Fruit fly (Drosophila melanogaster): ENCODE data around the gene Ubr3.

Gene Ubr3

dm6 chrX:7995171-7995747 lies 59.6 kb downstream of the Ubr3 start, which contains the start of gene Tbh:
Gene Tbh (plus strand): TSS chrX:7995697.
- TF ChIP-seq Dll (optimal IDR thresholded peaks at IDR 0.05) (no peak), CG8478 (optimal IDR thresholded peaks at IDR 0.05) (no peak), usp (GFP tag; optimal IDR thresholded peaks at IDR 0.05) (no peak), psq (optimal IDR thresholded peaks at IDR 0.05) (no peak), EcR (GFP tag; optimal IDR thresholded peaks at IDR 0.05) (no peak)

Measured in whole organism.